Worm (Caenorhabditis elegans) whole organism, L1 larva: ENCODE data around the gene Y62H9A.7.

Source experiments
- ama-1 ChIP-seq: fragments of 150-350 bp; optimal IDR thresholded peaks from 2 replicates; lab custom pipeline; 2014
- unc-62 ChIP-seq: fragments of 150-350 bp; optimal IDR thresholded peaks from 2 replicates; lab custom pipeline; 2014; ENCODE audit warnings: missing biosample characterization, missing genetic modification reagents, missing genetic modification characterization
- ztf-11 ChIP-seq, 2 experiments: sonication (generic microtip); optimal IDR thresholded peaks; 2 replicates each; lab custom pipeline; 2016 to 2017; ENCODE audit warnings: missing genetic modification characterization in 2 of 2, missing biosample characterization in 1 of 2, missing compliant biosample characterization in 1 of 2

- TF ChIP-seq ztf-11 (tag; optimal IDR thresholded peaks at IDR 0.05; lab: Kevin White, UChicago) = no peak
- no peak for TF ChIP-seq unc-62 (GFP tag; lab: Kevin White, UChicago)
- no peak for TF ChIP-seq ama-1 (lab: Kevin White, UChicago)
Observed at ce11 chrX:11879871-11880270, 5.6 kb downstream of the Y62H9A.7 start, which contains the start of the genes Y62H9A.3 and Y62H9A.4.
